Worm (Caenorhabditis elegans): ENCODE data around the gene F49C5.12.

F49C5.12 gene

DNA sequence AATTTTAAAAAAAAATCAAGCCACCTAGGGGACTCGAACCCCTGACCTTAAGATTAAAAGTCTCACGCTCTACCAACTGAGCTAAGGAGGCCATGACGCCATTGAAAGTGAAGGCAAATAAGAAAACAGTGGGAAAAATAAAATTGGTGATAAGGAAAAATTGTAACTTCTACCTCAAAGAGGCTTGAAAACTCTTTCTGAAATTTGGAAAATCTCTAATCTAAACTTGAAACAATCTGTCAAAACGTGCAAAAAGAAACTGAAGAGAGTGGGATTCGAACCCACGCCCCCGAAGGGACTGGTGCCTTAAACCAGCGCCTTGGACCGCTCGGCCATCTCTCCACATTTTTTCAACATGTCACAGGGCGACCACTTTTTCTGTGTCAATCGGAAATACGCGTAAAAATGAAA, 18.4 kb downstream of the F49C5.12 start:
- peak; percentile 85 for TF ChIP-seq lim-7 (GFP tag; IDR thresholded peaks at IDR 0.05)
- 0 out of 2 replicates have a peak, but pooled peaks have one; percentile 62 for TF ChIP-seq dmd-8 (GFP tag; IDR thresholded peaks at IDR 0.05)
- peak; percentile 42 for TF ChIP-seq mes-2 (tag; optimal IDR thresholded peaks at IDR 0.05; ENCODE audit: poor library complexity, severe bottlenecking)
- peak; percentile 72 for TF ChIP-seq nhr-102 (tag; optimal IDR thresholded peaks at IDR 0.05)
- TF ChIP-seq mdt-29 (GFP tag; IDR thresholded peaks at IDR 0.05): 0 out of 2 replicates have a peak, but pooled peaks have one; percentile 19
- TF ChIP-seq F26F4.8 (GFP tag; conservative IDR thresholded peaks at IDR 0.05): 0 out of 2 replicates have a peak, but pooled peaks have one; percentile 8
- TF ChIP-seq zfp-3 (GFP tag; conservative IDR thresholded peaks at IDR 0.05): peak; percentile 80
- peak; percentile 34 for TF ChIP-seq lin-13 (GFP tag; optimal IDR thresholded peaks at IDR 0.05)
- TF ChIP-seq spr-1 (tag; optimal IDR thresholded peaks at IDR 0.05): peak; percentile 49
- TF ChIP-seq F49E8.2 (tag; optimal IDR thresholded peaks at IDR 0.05; ENCODE audit: borderline replicate concordance): peak; percentile 51
- peak; percentile 35 for TF ChIP-seq nhr-77 (tag; optimal IDR thresholded peaks at IDR 0.05)
- 0 out of 2 replicates have a peak, but pooled peaks have one; percentile 17 for TF ChIP-seq arid-1 (GFP tag; conservative IDR thresholded peaks at IDR 0.05)
- TF ChIP-seq duxl-1 (tag; optimal IDR thresholded peaks at IDR 0.05; ENCODE audit: poor library complexity): peak; percentile 65
- TF ChIP-seq nhr-48 (tag; optimal IDR thresholded peaks at IDR 0.05): peak; percentile 32
- TF ChIP-seq tra-1 (GFP tag; IDR thresholded peaks at IDR 0.05): 0 out of 2 replicates have a peak, but pooled peaks have one; percentile 47
- TF ChIP-seq snpc-1.2 (GFP tag; IDR thresholded peaks at IDR 0.05): peak; percentile 66; the same call in 1 of the 2 replicates
- peak in 1 of 2 experiments; percentile 84 for TF ChIP-seq daf-16 (GFP tag; optimal IDR thresholded peaks at IDR 0.05)
- TF ChIP-seq daf-16 (tag; optimal IDR thresholded peaks at IDR 0.05): peak; percentile 74
- peak; percentile 47 for TF ChIP-seq dmd-6 (GFP tag; IDR thresholded peaks at IDR 0.05)
- peak; percentile 84 for TF ChIP-seq daf-19 (GFP tag; conservative IDR thresholded peaks at IDR 0.05)
- TF ChIP-seq unc-130 (GFP tag; optimal IDR thresholded peaks at IDR 0.05): peak; percentile 62
- peak; percentile 70; the same call in 1 of the 2 replicates for TF ChIP-seq egl-43 (GFP tag; IDR thresholded peaks at IDR 0.05)
- peak; percentile 47 for TF ChIP-seq zip-2 (tag; optimal IDR thresholded peaks at IDR 0.05)
- TF ChIP-seq pqm-1 (tag; optimal IDR thresholded peaks at IDR 0.05): peak; percentile 11
- TF ChIP-seq hlh-11 (tag; optimal IDR thresholded peaks at IDR 0.05): peak; percentile 15
- TF ChIP-seq php-3 (GFP tag; IDR thresholded peaks at IDR 0.05): peak; percentile 64; the same call in 1 of the 2 replicates
- peak; percentile 10 for TF ChIP-seq F10B5.3 (tag; optimal IDR thresholded peaks at IDR 0.05)
- peak; percentile 72; the same call in 1 of the 2 replicates for TF ChIP-seq Y48G9A.11 (GFP tag; IDR thresholded peaks at IDR 0.05)
- peak; percentile 76 for TF ChIP-seq vab-7 (GFP tag; IDR thresholded peaks at IDR 0.05)
- peak; percentile 73 for TF ChIP-seq ctbp-1 (GFP tag; IDR thresholded peaks at IDR 0.05)
- TF ChIP-seq hif-1 (tag; optimal IDR thresholded peaks at IDR 0.05): peak in 1 of 2 experiments; percentile 39
- peak; percentile 79 for TF ChIP-seq lin-38 (GFP tag; IDR thresholded peaks at IDR 0.05)
- TF ChIP-seq madf-9 (GFP tag; conservative IDR thresholded peaks at IDR 0.05): 0 out of 2 replicates have a peak, but pooled peaks have one; percentile 12
- TF ChIP-seq nhr-28 (tag; optimal IDR thresholded peaks at IDR 0.05): peak; percentile 12
- peak; percentile 15; the same call in 1 of the 2 replicates for TF ChIP-seq set-16 (GFP tag; IDR thresholded peaks at IDR 0.05)
- TF ChIP-seq ceh-44 (GFP tag; IDR thresholded peaks at IDR 0.05): peak; percentile 73; the same call in 1 of the 2 replicates
- TF ChIP-seq spr-3 (GFP tag; optimal IDR thresholded peaks at IDR 0.05): peak; percentile 47
- TF ChIP-seq rbr-2 (tag; optimal IDR thresholded peaks at IDR 0.05): peak; percentile 27
- peak; percentile 35 for TF ChIP-seq hlh-30 (tag; optimal IDR thresholded peaks at IDR 0.05; ENCODE audit: insufficient read depth)
- TF ChIP-seq hmg-1.1 (GFP tag; IDR thresholded peaks at IDR 0.05): peak; percentile 55
- TF ChIP-seq mxl-2 (GFP tag; conservative IDR thresholded peaks at IDR 0.05): 0 out of 2 replicates have a peak, but pooled peaks have one; percentile 27
- peak; percentile 77 for TF ChIP-seq T26A8.4 (GFP tag; IDR thresholded peaks at IDR 0.05)
- TF ChIP-seq dve-1 (tag; optimal IDR thresholded peaks at IDR 0.05; ENCODE audit: insufficient read depth): peak; percentile 74
- TF ChIP-seq zfp-2 (tag; optimal IDR thresholded peaks at IDR 0.05): peak; percentile 23
- TF ChIP-seq ZK337.2 (GFP tag; IDR thresholded peaks at IDR 0.05): 0 out of 2 replicates have a peak, but pooled peaks have one; percentile 52
- peak; percentile 66 for TF ChIP-seq Y5F2A.4 (GFP tag; optimal IDR thresholded peaks at IDR 0.05)
- TF ChIP-seq madf-5 (GFP tag; IDR thresholded peaks at IDR 0.05): peak in 1 of 2 experiments; percentile 68; a peak in 1 of 4 replicates

Measured in whole organism, L4 larva.